Fruit fly (Drosophila melanogaster) whole organism, wandering third instar larva: ENCODE data around the gene pico.

Source experiments
- CG32264 ChIP-seq: fragments of 200-800 bp; sonication (Bioruptor generic); optimal IDR thresholded peaks from 2 replicates; lab custom pipeline; 2016; ENCODE audit warnings: missing biosample characterization, missing genetic modification characterization
- Dfd ChIP-seq: fragments of >200 bp; optimal IDR thresholded peaks from 2 replicates; lab custom pipeline; 2017; ENCODE audit warnings: missing biosample characterization, missing genetic modification characterization
- Hr78 ChIP-seq: fragments of >200 bp; optimal IDR thresholded peaks from 2 replicates; lab custom pipeline; 2017; ENCODE audit warnings: missing biosample characterization, missing genetic modification characterization
- Myc ChIP-seq: fragments of >200 bp; optimal IDR thresholded peaks from 2 replicates; lab custom pipeline; 2017
- ey ChIP-seq: fragments of 200-800 bp; sonication (Bioruptor generic); optimal IDR thresholded peaks from 2 replicates; lab custom pipeline; 2016; ENCODE audit warnings: missing biosample characterization, missing genetic modification characterization
- foxo ChIP-seq, 2 experiments: fragments of 200-800 bp; sonication (Bioruptor generic); optimal IDR thresholded peaks; 2 replicates in 1 of 2; 3 replicates in 1 of 2; lab custom pipeline; 2016 to 2017; ENCODE audit warnings: missing biosample characterization in 2 of 2, missing genetic modification characterization in 2 of 2

DNA sequence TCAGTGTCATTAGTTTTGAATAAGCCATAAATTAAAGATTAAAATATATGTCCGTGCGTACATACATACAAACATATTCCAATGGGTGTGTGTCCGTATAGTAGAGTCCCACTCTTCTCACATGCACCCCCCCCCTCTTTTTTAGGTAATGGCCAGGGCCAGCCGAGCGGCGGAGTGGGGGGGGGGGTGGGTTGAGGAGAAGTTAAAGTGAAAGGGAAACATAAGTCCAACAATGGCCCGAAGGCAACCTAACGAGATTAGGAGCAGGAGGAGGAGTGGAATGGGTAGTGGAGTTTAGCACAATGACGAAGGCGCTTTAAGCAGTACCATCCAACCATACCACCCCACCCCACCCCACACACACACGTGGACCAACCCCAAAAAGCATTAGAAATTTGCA, 56.1 kb downstream of the pico start:
- TF ChIP-seq Hr78 (GFP tag; lab: Kevin White, UChicago): no peak
- TF ChIP-seq foxo (GFP tag; optimal IDR thresholded peaks at IDR 0.05; lab: Kevin White, UChicago): no peak
- TF ChIP-seq CG32264 (GFP tag; lab: Kevin White, UChicago): no peak
- peak; percentile 47 for TF ChIP-seq Dfd (GFP tag; lab: Kevin White, UChicago)
- TF ChIP-seq Myc (lab: Kevin White, UChicago): no peak
- no peak for TF ChIP-seq ey (GFP tag; lab: Kevin White, UChicago)
